Worm (Caenorhabditis elegans): ENCODE data around the gene F01D5.6.

F01D5.6 gene

DNA sequence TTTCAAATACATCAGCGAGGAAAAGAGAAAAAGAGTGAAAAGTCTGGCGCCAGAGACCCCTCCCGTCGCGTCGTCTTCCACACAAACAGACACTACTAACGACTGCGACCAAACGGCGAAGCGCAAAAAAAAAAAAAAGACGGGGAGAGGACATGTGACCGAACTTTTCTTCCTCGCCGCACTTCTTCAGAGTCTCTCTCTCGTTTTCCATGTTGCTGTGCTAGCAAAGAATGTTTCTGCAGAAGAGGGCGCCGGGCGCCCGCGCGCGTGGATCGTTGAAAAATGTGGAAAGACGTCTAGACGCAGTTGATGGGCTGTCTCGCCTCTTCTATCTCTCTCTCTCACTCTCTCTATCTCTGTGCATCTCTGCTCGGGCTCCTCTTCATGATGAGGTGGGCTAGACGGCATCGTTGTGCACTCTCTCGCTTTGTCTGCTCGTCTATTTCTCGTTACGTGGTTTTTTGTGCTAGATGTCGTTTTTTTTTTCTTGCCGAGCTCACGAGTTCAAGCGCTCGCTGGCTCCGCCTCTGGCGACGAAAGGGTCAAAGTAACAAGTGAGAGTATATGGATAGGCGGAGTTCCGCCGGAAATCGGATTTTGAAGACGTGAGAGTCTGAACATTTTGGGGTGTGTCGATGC, 34.0 kb downstream of the F01D5.6 start (continued):
- peak; percentile 88 for TF ChIP-seq ceh-28 (tag; optimal IDR thresholded peaks at IDR 0.05)
- no peak for TF ChIP-seq nhr-67 (tag; optimal IDR thresholded peaks at IDR 0.05)
- peak; percentile 90 for TF ChIP-seq nfya-1 (tag; optimal IDR thresholded peaks at IDR 0.05; ENCODE audit: insufficient read depth)
- no peak for TF ChIP-seq nhr-12 (tag; optimal IDR thresholded peaks at IDR 0.05)

DNA sequence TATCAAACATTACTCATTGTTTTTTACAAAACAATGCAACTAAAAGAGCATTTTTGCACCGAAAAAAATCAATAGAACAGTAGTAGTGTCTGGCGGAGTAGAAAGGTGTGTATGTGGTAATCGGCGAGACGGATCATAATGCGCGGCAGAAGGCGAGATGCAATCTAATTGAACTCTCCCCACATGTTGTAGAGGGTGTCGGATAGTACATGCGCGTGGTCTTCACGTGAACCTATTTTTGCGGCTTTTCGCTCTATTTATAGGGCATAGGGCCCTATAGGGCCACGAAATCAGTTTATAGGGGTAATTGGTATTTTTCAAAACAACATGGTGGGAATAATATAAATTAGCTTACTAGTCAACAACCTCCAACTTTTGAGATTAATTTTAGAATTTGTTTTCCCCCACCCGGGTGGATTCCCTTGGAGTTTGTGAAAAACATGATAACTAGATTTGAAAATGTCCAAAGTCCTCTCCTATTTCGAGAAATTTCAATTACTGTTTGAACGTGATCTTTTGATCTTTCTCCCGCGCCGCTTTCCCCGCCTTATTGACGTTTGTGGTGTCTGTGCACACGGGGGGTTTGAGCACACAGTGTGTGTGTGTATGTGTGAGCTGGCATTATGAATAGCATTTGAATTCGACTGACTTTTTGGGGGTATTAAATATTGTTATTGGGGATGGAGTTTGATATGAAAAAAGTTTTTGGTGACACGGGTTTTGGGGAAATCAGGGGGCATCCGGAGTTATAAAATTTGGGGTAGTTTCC, 36.7 kb downstream of the F01D5.6 start:
- TF ChIP-seq elt-2 (tag; optimal IDR thresholded peaks at IDR 0.05), result peak; percentile 68
- peak; percentile 75 for TF ChIP-seq mml-1 (tag; optimal IDR thresholded peaks at IDR 0.05)
- TF ChIP-seq snpc-4 (tag; optimal IDR thresholded peaks at IDR 0.05), result peak; percentile 6
- TF ChIP-seq unc-39 (tag; optimal IDR thresholded peaks at IDR 0.05), result no peak
- TF ChIP-seq pha-4 (tag; optimal IDR thresholded peaks at IDR 0.05), result peak; percentile 80
- peak; percentile 18 for TF ChIP-seq nhr-43 (tag; optimal IDR thresholded peaks at IDR 0.05; ENCODE audit: poor library complexity, severe bottlenecking)
- TF ChIP-seq aly-2 (tag; optimal IDR thresholded peaks at IDR 0.05), result no peak
- TF ChIP-seq pqm-1 (tag; optimal IDR thresholded peaks at IDR 0.05), result peak; percentile 66
- no peak for TF ChIP-seq skn-1 (tag; optimal IDR thresholded peaks at IDR 0.05)
- TF ChIP-seq nfya-1 (tag; optimal IDR thresholded peaks at IDR 0.05; ENCODE audit: insufficient read depth), result peak; percentile 1

- TF ChIP-seq daf-12 (tag; optimal IDR thresholded peaks at IDR 0.05) (no peak), lin-15B (tag; optimal IDR thresholded peaks at IDR 0.05) (peak; percentile 26), nhr-25 (tag; optimal IDR thresholded peaks at IDR 0.05) (no peak), nhr-77 (tag; optimal IDR thresholded peaks at IDR 0.05) (no peak), ztf-4 (tag; optimal IDR thresholded peaks at IDR 0.05) (no peak), sea-2 (GFP tag; optimal IDR thresholded peaks at IDR 0.05) (no peak), nhr-28 (tag; optimal IDR thresholded peaks at IDR 0.05) (no peak), eor-1 (tag; optimal IDR thresholded peaks at IDR 0.05) (no peak), snpc-4 (tag; optimal IDR thresholded peaks at IDR 0.05) (peak; percentile 56), pqm-1 (tag; optimal IDR thresholded peaks at IDR 0.05) (peak; percentile 90), nhr-237 (tag; optimal IDR thresholded peaks at IDR 0.05) (no peak), nhr-23 (tag; optimal IDR thresholded peaks at IDR 0.05) (no peak), R02D3.7 (tag; optimal IDR thresholded peaks at IDR 0.05) (no peak), ceh-82 (tag; optimal IDR thresholded peaks at IDR 0.05) (no peak), nfya-1 (tag; optimal IDR thresholded peaks at IDR 0.05; ENCODE audit: insufficient read depth) (peak; percentile 81), egl-5 (tag; optimal IDR thresholded peaks at IDR 0.05) (peak; percentile 65), unc-39 (tag; optimal IDR thresholded peaks at IDR 0.05) (no peak), nhr-12 (tag; optimal IDR thresholded peaks at IDR 0.05) (no peak), ceh-28 (tag; optimal IDR thresholded peaks at IDR 0.05) (peak; percentile 4), egl-27 (tag; optimal IDR thresholded peaks at IDR 0.05) (no peak), nhr-43 (tag; optimal IDR thresholded peaks at IDR 0.05; ENCODE audit: poor library complexity, severe bottlenecking) (no peak), hmg-11 (tag; optimal IDR thresholded peaks at IDR 0.05) (peak; percentile 74), elt-2 (tag; optimal IDR thresholded peaks at IDR 0.05) (peak; percentile 93), mdl-1 (tag; optimal IDR thresholded peaks at IDR 0.05) (peak; percentile 78), tbx-2 (tag; optimal IDR thresholded peaks at IDR 0.05) (peak; percentile 50), elt-1 (tag; optimal IDR thresholded peaks at IDR 0.05) (no peak), fkh-2 (tag; optimal IDR thresholded peaks at IDR 0.05) (no peak), nhr-67 (tag; optimal IDR thresholded peaks at IDR 0.05) (no peak), zag-1 (tag; optimal IDR thresholded peaks at IDR 0.05) (no peak), ceh-16 (tag; optimal IDR thresholded peaks at IDR 0.05) (no peak), mml-1 (tag; optimal IDR thresholded peaks at IDR 0.05) (no peak), jun-1 (tag; optimal IDR thresholded peaks at IDR 0.05) (peak; percentile 81), fos-1 (tag; optimal IDR thresholded peaks at IDR 0.05) (no peak), nhr-11 (tag; optimal IDR thresholded peaks at IDR 0.05) (peak; percentile 90), unc-62 (GFP tag; optimal IDR thresholded peaks at IDR 0.05) (no peak), nhr-76 (tag; optimal IDR thresholded peaks at IDR 0.05) (no peak), ama-1 (optimal IDR thresholded peaks at IDR 0.05) (peak; percentile 28), elt-3 (tag; optimal IDR thresholded peaks at IDR 0.05) (no peak), skn-1 (tag; optimal IDR thresholded peaks at IDR 0.05) (peak; percentile 30), lsy-12 (tag; optimal IDR thresholded peaks at IDR 0.05) (peak; percentile 18), ceh-9 (tag; optimal IDR thresholded peaks at IDR 0.05) (no peak), ztf-11 (tag; optimal IDR thresholded peaks at IDR 0.05) (no peak), lin-39 (tag; optimal IDR thresholded peaks at IDR 0.05) (peak; percentile 81), fkh-10 (GFP tag; optimal IDR thresholded peaks at IDR 0.05) (peak; percentile 97), pha-4 (tag; optimal IDR thresholded peaks at IDR 0.05) (peak; percentile 84)
Observed at ce11 chrII:14044199-14044598, 37.9 kb downstream of the F01D5.6 start.
